Worm (Caenorhabditis elegans) whole organism, midembryonic: ENCODE results near the gene dhs-18.

Source experiments
- T22C8.4 ChIP-seq: fragments of 200-800 bp; sonication (Bioruptor generic); IDR thresholded peaks from 2 replicates; pipeline ENCODE4 v1.3.6; 2022; ENCODE audit warnings: missing genetic modification characterization, missing compliant biosample characterization
- flt-1 ChIP-seq: fragments of 200-800 bp; sonication (Bioruptor generic); IDR thresholded peaks from 2 replicates; pipeline ENCODE4 v1.3.6; 2022; ENCODE audit warnings: missing genetic modification characterization, missing compliant biosample characterization
- tab-1 ChIP-seq: fragments of 200-800 bp; sonication (Bioruptor generic); IDR thresholded peaks from 2 replicates; pipeline ENCODE4 v1.3.6; 2022; ENCODE audit warnings: missing genetic modification characterization, missing compliant biosample characterization
- ztf-23 ChIP-seq: fragments of 200-800 bp; sonication (Bioruptor generic); IDR thresholded peaks from 2 replicates; pipeline ENCODE4 v1.3.6; 2022; ENCODE audit warnings: missing genetic modification reagents, missing genetic modification characterization, missing compliant biosample characterization
- ztf-29 ChIP-seq: fragments of 200-800 bp; sonication (Bioruptor generic); IDR thresholded peaks from 2 replicates; pipeline ENCODE4 v1.3.6; 2022; ENCODE audit warnings: missing genetic modification reagents, missing genetic modification characterization, missing compliant biosample characterization

DNA sequence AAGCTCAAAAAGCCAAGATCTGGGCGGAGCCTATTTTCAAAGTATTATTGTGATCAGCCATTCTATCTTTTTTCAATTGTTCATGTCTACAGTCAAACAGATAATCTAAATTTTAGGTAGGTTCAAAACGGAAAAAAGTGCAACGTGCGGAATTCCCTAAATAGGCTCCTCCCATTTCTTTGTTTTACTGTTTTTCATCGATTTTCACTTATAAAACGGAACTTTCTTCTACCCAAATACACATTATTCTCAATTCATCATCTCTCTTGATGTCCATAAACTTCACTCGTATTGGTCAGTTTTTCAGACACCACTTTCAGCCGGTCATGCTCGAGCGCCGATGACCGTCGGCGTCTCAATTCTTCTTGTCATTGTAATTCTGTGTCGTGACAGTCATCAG lies 47.8 kb downstream of the dhs-18 start, which contains the start of gene F53B7.7:
- no peak for TF ChIP-seq flt-1 (GFP tag; lab: Robert Waterston, UW)
- no peak for TF ChIP-seq ztf-23 (GFP tag; lab: Robert Waterston, UW)
- no peak for TF ChIP-seq T22C8.4
- no peak for TF ChIP-seq ztf-29 (GFP tag; lab: Robert Waterston, UW)
- TF ChIP-seq tab-1 (GFP tag; lab: Robert Waterston, UW) = no peak
